Worm (Caenorhabditis elegans) whole organism, young adult: ENCODE measurements around the gene ZK930.4.

ENCODE experiments used
- B0336.3 ChIP-seq: fragments of 200-800 bp; sonication (Bioruptor generic); IDR thresholded peaks from 2 replicates; pipeline ENCODE4 v1.3.6; 2022; ENCODE audit warnings: missing genetic modification characterization, missing compliant biosample characterization
- F10E7.11 ChIP-seq: sonication (generic microtip); optimal IDR thresholded peaks from 2 replicates; lab custom pipeline; 2017; ENCODE audit warnings: mild to moderate bottlenecking, missing genetic modification characterization, moderate library complexity, missing compliant biosample characterization
- F33H1.4 ChIP-seq: fragments of 200-800 bp; sonication (Bioruptor generic); IDR thresholded peaks from 2 replicates; pipeline ENCODE4 v1.3.6; 2022; ENCODE audit warnings: missing genetic modification reagents, missing genetic modification characterization, missing compliant biosample characterization
- F39B2.1 ChIP-seq: fragments of 200-800 bp; sonication (Bioruptor generic); IDR thresholded peaks from 2 replicates; pipeline ENCODE4 v1.3.6; 2022; ENCODE audit warnings: missing genetic modification reagents, missing genetic modification characterization, missing compliant biosample characterization
- F52B5.7 ChIP-seq: sonication (generic microtip); optimal IDR thresholded peaks from 2 replicates; lab custom pipeline; 2016; ENCODE audit warnings: mild to moderate bottlenecking, missing genetic modification characterization, missing compliant biosample characterization
- T26A5.8 ChIP-seq: sonication (generic microtip); optimal IDR thresholded peaks from 2 replicates; lab custom pipeline; 2016; ENCODE audit warnings: missing genetic modification characterization, missing compliant biosample characterization
- Y53F4B.3 ChIP-seq: fragments of 200-800 bp; sonication (Bioruptor generic); IDR thresholded peaks from 2 replicates; pipeline ENCODE4 v1.3.6; 2022; ENCODE audit warnings: missing genetic modification reagents, missing genetic modification characterization, missing compliant biosample characterization
- Y53G8AR.9 ChIP-seq: fragments of 200-800 bp; sonication (Bioruptor generic); conservative IDR thresholded peaks from 2 replicates; pipeline ENCODE4 v1.3.6; 2022; ENCODE audit warnings: missing genetic modification reagents, missing genetic modification characterization, missing compliant biosample characterization
- Y56A3A.18 ChIP-seq: fragments of 200-800 bp; sonication (Bioruptor generic); IDR thresholded peaks from 2 replicates; pipeline ENCODE4 v1.3.6; 2022; ENCODE audit warnings: missing genetic modification reagents, missing genetic modification characterization, missing compliant biosample characterization
- Y67H2A.10 ChIP-seq: fragments of 200-800 bp; sonication (Bioruptor generic); conservative IDR thresholded peaks from 2 replicates; pipeline ENCODE4 v1.3.6; 2022; ENCODE audit warnings: missing genetic modification reagents, missing genetic modification characterization, missing compliant biosample characterization
- ZK185.1 ChIP-seq: sonication (generic microtip); optimal IDR thresholded peaks from 2 replicates; lab custom pipeline; 2016; ENCODE audit warnings: mild to moderate bottlenecking, missing genetic modification characterization, missing compliant biosample characterization; ENCODE audit not compliant: poor library complexity, severe bottlenecking
- ama-1 ChIP-seq, 3 experiments: fragments of 150-350 bp in 1 of 3; sonication (generic microtip) in 2 of 3; optimal IDR thresholded peaks; 2 replicates each; lab custom pipeline; 2014 to 2018; ENCODE audit warnings: missing biosample characterization in 2 of 3, missing genetic modification characterization in 2 of 3, missing genetic modification reagents in 2 of 3
- athp-1 ChIP-seq: sonication (generic microtip); optimal IDR thresholded peaks from 2 replicates; lab custom pipeline; 2017; ENCODE audit warnings: mild to moderate bottlenecking, missing genetic modification characterization, missing compliant biosample characterization
- ccch-3 ChIP-seq: fragments of 200-800 bp; sonication (Bioruptor generic); optimal IDR thresholded peaks from 2 replicates; lab custom pipeline; 2018; ENCODE audit warnings: mild to moderate bottlenecking, missing genetic modification characterization, missing compliant biosample characterization
- ceh-100 ChIP-seq: fragments of 200-800 bp; sonication (Bioruptor generic); IDR thresholded peaks from 2 replicates; pipeline ENCODE4 v1.3.6; 2022; ENCODE audit warnings: missing genetic modification reagents, missing genetic modification characterization, missing compliant biosample characterization
- ceh-58 ChIP-seq: fragments of 200-800 bp; sonication (Bioruptor generic); IDR thresholded peaks from 2 replicates; pipeline ENCODE4 v1.3.6; 2022; ENCODE audit warnings: missing genetic modification characterization, missing compliant biosample characterization
- die-1 ChIP-seq: sonication (generic microtip); optimal IDR thresholded peaks from 2 replicates; lab custom pipeline; 2016; ENCODE audit warnings: missing genotype, mild to moderate bottlenecking, missing genetic modification characterization, missing compliant biosample characterization
- dox-1 ChIP-seq: fragments of 200-800 bp; sonication (Bioruptor generic); IDR thresholded peaks from 2 replicates; pipeline ENCODE4 v1.3.6; 2022; ENCODE audit warnings: missing genetic modification reagents, missing genetic modification characterization, missing compliant biosample characterization
- egl-44 ChIP-seq: fragments of 200-800 bp; sonication (Bioruptor generic); IDR thresholded peaks from 2 replicates; pipeline ENCODE4 v1.3.6; 2022; ENCODE audit warnings: missing genetic modification reagents, missing genetic modification characterization, missing compliant biosample characterization
- ets-4 ChIP-seq: fragments of 200-800 bp; sonication (Bioruptor generic); optimal IDR thresholded peaks from 2 replicates; lab custom pipeline; 2018; ENCODE audit warnings: mild to moderate bottlenecking, missing genetic modification characterization, missing compliant biosample characterization
- fkh-3 ChIP-seq: sonication (generic microtip); optimal IDR thresholded peaks from 2 replicates; lab custom pipeline; 2016; ENCODE audit warnings: mild to moderate bottlenecking, missing genetic modification characterization, missing compliant biosample characterization
- gei-17 ChIP-seq: fragments of 200-800 bp; sonication (Bioruptor generic); optimal IDR thresholded peaks from 2 replicates; lab custom pipeline; 2018; ENCODE audit warnings: mild to moderate bottlenecking, missing genetic modification characterization, missing compliant biosample characterization
- him-1 ChIP-seq: sonication (generic microtip); optimal IDR thresholded peaks from 2 replicates; lab custom pipeline; 2016; ENCODE audit warnings: missing genotype, missing genetic modification reagents, missing genetic modification characterization, missing compliant biosample characterization
- hlh-12 ChIP-seq: sonication (generic microtip); optimal IDR thresholded peaks from 2 replicates; lab custom pipeline; 2016; ENCODE audit warnings: missing genetic modification characterization, missing compliant biosample characterization
- hlh-26 ChIP-seq: fragments of 200-800 bp; sonication (Bioruptor generic); conservative IDR thresholded peaks from 2 replicates; pipeline ENCODE4 v1.3.6; 2022; ENCODE audit warnings: missing genetic modification reagents, missing genetic modification characterization, missing compliant biosample characterization
- hsf-1 ChIP-seq: fragments of 200-800 bp; sonication (Bioruptor generic); IDR thresholded peaks from 2 replicates; pipeline ENCODE4 v1.3.6; 2022; ENCODE audit warnings: missing genetic modification reagents, missing genetic modification characterization, missing compliant biosample characterization
- lin-35 ChIP-seq, 3 experiments: fragments of 150-350 bp in 2 of 3; sonication (generic microtip) in 1 of 3; optimal IDR thresholded peaks; 2 replicates each; lab custom pipeline; 2014 to 2018; ENCODE audit warnings: missing biosample characterization in 3 of 3, missing genetic modification characterization in 3 of 3, missing genetic modification reagents in 3 of 3
- lin-54 ChIP-seq: fragments of 200-800 bp; sonication (Bioruptor generic); optimal IDR thresholded peaks from 2 replicates; lab custom pipeline; 2018; ENCODE audit warnings: mild to moderate bottlenecking, missing genetic modification characterization, missing compliant biosample characterization
- lsl-1 ChIP-seq: fragments of 200-800 bp; sonication (Bioruptor generic); optimal IDR thresholded peaks from 2 replicates; lab custom pipeline; 2018; ENCODE audit warnings: mild to moderate bottlenecking, missing genetic modification characterization, moderate library complexity, missing compliant biosample characterization
- madf-6 ChIP-seq: fragments of 200-800 bp; sonication (Bioruptor generic); IDR thresholded peaks from 2 replicates; pipeline ENCODE4 v1.3.6; 2022; ENCODE audit warnings: missing genetic modification reagents, missing genetic modification characterization, missing compliant biosample characterization
- nfya-1 ChIP-seq: sonication (generic microtip); optimal IDR thresholded peaks from 2 replicates; lab custom pipeline; 2017; ENCODE audit warnings: antibody characterized with exemption, missing compliant biosample characterization, missing genetic modification characterization, borderline replicate concordance; ENCODE audit not compliant: insufficient read depth
- nfya-2 ChIP-seq: fragments of 200-800 bp; sonication (Bioruptor generic); IDR thresholded peaks from 2 replicates; pipeline ENCODE4 v1.3.6; 2022; ENCODE audit warnings: missing genetic modification reagents, missing genetic modification characterization, missing compliant biosample characterization
- nhr-120 ChIP-seq: fragments of 200-800 bp; sonication (Bioruptor generic); IDR thresholded peaks from 2 replicates; pipeline ENCODE4 v1.3.6; 2022; ENCODE audit warnings: missing genetic modification characterization, missing compliant biosample characterization
- pbrm-1 ChIP-seq: fragments of 200-800 bp; sonication (Bioruptor generic); IDR thresholded peaks from 2 replicates; pipeline ENCODE4 v1.3.6; 2022; ENCODE audit warnings: missing genetic modification reagents, missing genetic modification characterization, missing compliant biosample characterization
- rcor-1 ChIP-seq: fragments of 200-800 bp; sonication (Bioruptor generic); IDR thresholded peaks from 2 replicates; pipeline ENCODE4 v1.3.6; 2022; ENCODE audit warnings: missing genetic modification reagents, missing genetic modification characterization, missing compliant biosample characterization
- rec-8 ChIP-seq, 2 experiments: sonication (generic microtip); optimal IDR thresholded peaks; 2 replicates each; lab custom pipeline; 2016; ENCODE audit warnings: mild to moderate bottlenecking in 2 of 2, missing genetic modification characterization in 2 of 2, missing genetic modification reagents in 2 of 2, missing genotype in 2 of 2, missing biosample characterization in 1 of 2, missing compliant biosample characterization in 1 of 2, moderate library complexity in 1 of 2
- rpc-1 ChIP-seq, 2 experiments: fragments of 150-350 bp in 1 of 2; sonication (generic microtip) in 1 of 2; optimal IDR thresholded peaks; 2 replicates each; lab custom pipeline; 2014 to 2018; ENCODE audit warnings: missing biosample characterization in 1 of 2, missing genetic modification characterization in 1 of 2, missing genetic modification reagents in 1 of 2, missing genotype in 1 of 2
- sea-2 ChIP-seq: fragments of 200-800 bp; sonication (Bioruptor generic); IDR thresholded peaks from 2 replicates; pipeline ENCODE4 v1.3.6; 2022; ENCODE audit warnings: missing genetic modification characterization, missing compliant biosample characterization
- snpc-1.1 ChIP-seq: sonication (generic microtip); optimal IDR thresholded peaks from 2 replicates; lab custom pipeline; 2017; ENCODE audit warnings: missing genetic modification characterization, mild to moderate bottlenecking, missing compliant biosample characterization, antibody characterized with exemption, moderate library complexity, missing genotype, missing genetic modification reagents; ENCODE audit not compliant: insufficient read depth
- snpc-3.4 ChIP-seq: sonication (generic microtip); optimal IDR thresholded peaks from 2 replicates; lab custom pipeline; 2017; ENCODE audit warnings: missing genetic modification characterization, mild to moderate bottlenecking, missing compliant biosample characterization, antibody characterized with exemption, moderate library complexity, missing genotype, missing genetic modification reagents
- somi-1 ChIP-seq: fragments of 200-800 bp; sonication (Bioruptor generic); optimal IDR thresholded peaks from 2 replicates; lab custom pipeline; 2018; ENCODE audit warnings: mild to moderate bottlenecking, missing genetic modification characterization, missing compliant biosample characterization
- unc-130 ChIP-seq: sonication (generic microtip); optimal IDR thresholded peaks from 2 replicates; lab custom pipeline; 2016; ENCODE audit warnings: missing genetic modification reagents, missing genetic modification characterization, missing compliant biosample characterization
- ztf-25 ChIP-seq: fragments of 200-800 bp; sonication (Bioruptor generic); IDR thresholded peaks from 2 replicates; pipeline ENCODE4 v1.3.6; 2022; ENCODE audit warnings: missing genetic modification reagents, missing genetic modification characterization, missing compliant biosample characterization
- ztf-28 ChIP-seq: fragments of 200-800 bp; sonication (Bioruptor generic); IDR thresholded peaks from 2 replicates; pipeline ENCODE4 v1.3.6; 2022; ENCODE audit warnings: missing genetic modification reagents, missing genetic modification characterization, missing compliant biosample characterization
- ztf-3 ChIP-seq: fragments of 200-800 bp; sonication (Bioruptor generic); optimal IDR thresholded peaks from 2 replicates; lab custom pipeline; 2018; ENCODE audit warnings: mild to moderate bottlenecking, missing genetic modification characterization, missing compliant biosample characterization

The ZK930.4 gene

ce11 chrII:11880456-11881353 is 25.6 kb upstream of the ZK930.4 start:
- no peak for TF ChIP-seq Y53F4B.3 (GFP tag; lab: Robert Waterston, UW)
- peak; percentile 50 for TF ChIP-seq die-1
- TF ChIP-seq F39B2.1 (GFP tag; lab: Robert Waterston, UW), result 0 out of 2 replicates have a peak, but pooled peaks have one; percentile 32
- TF ChIP-seq sea-2 (GFP tag; lab: Robert Waterston, UW), result no peak
- TF ChIP-seq ztf-25 (GFP tag; lab: Robert Waterston, UW), result no peak; the same call in 1 of the 2 replicates
- TF ChIP-seq T26A5.8 (tag; lab: Kevin White, UChicago), result peak; percentile 75
- TF ChIP-seq hlh-26 (GFP tag; lab: Robert Waterston, UW), result no peak
- TF ChIP-seq Y56A3A.18, result 0 out of 2 replicates have a peak, but pooled peaks have one; percentile 44
- TF ChIP-seq ama-1 (optimal IDR thresholded peaks at IDR 0.05; lab: Kevin White, UChicago), result no peak
- peak in 1 of 2 experiments; percentile 93 for TF ChIP-seq ama-1 (GFP tag; optimal IDR thresholded peaks at IDR 0.05; lab: Kevin White, UChicago)
- TF ChIP-seq B0336.3 (GFP tag; lab: Robert Waterston, UW), result peak; percentile 90
- peak; percentile 39; the same call in 1 of the 2 replicates for TF ChIP-seq dox-1 (GFP tag; lab: Robert Waterston, UW)
- peak; percentile 80 for TF ChIP-seq F10E7.11 (tag; lab: Kevin White, UChicago)
- TF ChIP-seq lin-54, result peak; percentile 50
- no peak for TF ChIP-seq somi-1 (GFP tag; lab: Kevin White, UChicago)
- TF ChIP-seq him-1 (tag; lab: Kevin White, UChicago), result peak; percentile 68
- no peak for TF ChIP-seq ztf-3 (GFP tag; lab: Kevin White, UChicago)
- peak; percentile 70 for TF ChIP-seq ceh-100 (GFP tag; lab: Robert Waterston, UW)
- no peak for TF ChIP-seq gei-17
- peak; percentile 55; the same call in 1 of the 2 replicates for TF ChIP-seq pbrm-1 (GFP tag; lab: Robert Waterston, UW)
- TF ChIP-seq rcor-1, result peak; percentile 74
- TF ChIP-seq lsl-1 (GFP tag; lab: Kevin White, UChicago), result peak; percentile 50
- no peak for TF ChIP-seq ztf-28 (GFP tag; lab: Robert Waterston, UW)
- TF ChIP-seq unc-130 (GFP tag; lab: Kevin White, UChicago), result peak; percentile 84
- peak; percentile 78 for TF ChIP-seq hsf-1 (GFP tag; lab: Robert Waterston, UW)
- TF ChIP-seq lin-35 (GFP tag; optimal IDR thresholded peaks at IDR 0.05; lab: Kevin White, UChicago), result peak in 1 of 3 experiments; percentile 58
- 0 out of 2 replicates have a peak, but pooled peaks have one; percentile 33 for TF ChIP-seq ceh-58 (GFP tag; lab: Robert Waterston, UW)
- TF ChIP-seq nhr-120 (GFP tag; lab: Robert Waterston, UW), result no peak; the same call in 1 of the 2 replicates
- TF ChIP-seq rpc-1 (optimal IDR thresholded peaks at IDR 0.05; lab: Kevin White, UChicago), result no peak
- peak; percentile 8 for TF ChIP-seq rpc-1 (tag; optimal IDR thresholded peaks at IDR 0.05; lab: Kevin White, UChicago)
- peak; percentile 79 for TF ChIP-seq snpc-3.4 (tag; lab: Kevin White, UChicago)
- TF ChIP-seq hlh-12 (tag; lab: Kevin White, UChicago), result peak; percentile 19
- peak; percentile 48 for TF ChIP-seq F33H1.4 (GFP tag; lab: Robert Waterston, UW)
- TF ChIP-seq madf-6, result peak; percentile 85
- TF ChIP-seq Y67H2A.10 (GFP tag; lab: Robert Waterston, UW), result no peak
- TF ChIP-seq Y53G8AR.9 (GFP tag; lab: Robert Waterston, UW), result peak; percentile 89
- no peak for TF ChIP-seq ets-4
- TF ChIP-seq ccch-3 (GFP tag; lab: Kevin White, UChicago), result no peak
- peak; percentile 91 for TF ChIP-seq nfya-2 (GFP tag; lab: Robert Waterston, UW)
- TF ChIP-seq rec-8 (tag; optimal IDR thresholded peaks at IDR 0.05; lab: Kevin White, UChicago), result peak in 1 of 2 experiments; percentile 53
- TF ChIP-seq fkh-3, result peak; percentile 74
- peak; percentile 86 for TF ChIP-seq athp-1 (tag; lab: Kevin White, UChicago)
- TF ChIP-seq F52B5.7, result peak; percentile 88
- TF ChIP-seq snpc-1.1, result no peak
- no peak for TF ChIP-seq ZK185.1
- no peak for TF ChIP-seq nfya-1 (tag; lab: Kevin White, UChicago)
- 0 out of 2 replicates have a peak, but pooled peaks have one; percentile 25 for TF ChIP-seq egl-44 (GFP tag; lab: Robert Waterston, UW)
